Fruit fly (Drosophila melanogaster): Measurements from ENCODE around the gene Tim9a.
A peak's percentile ranks its signal among the peaks of the same experiment; 100 is the strongest.

Tim9a gene

DNA sequence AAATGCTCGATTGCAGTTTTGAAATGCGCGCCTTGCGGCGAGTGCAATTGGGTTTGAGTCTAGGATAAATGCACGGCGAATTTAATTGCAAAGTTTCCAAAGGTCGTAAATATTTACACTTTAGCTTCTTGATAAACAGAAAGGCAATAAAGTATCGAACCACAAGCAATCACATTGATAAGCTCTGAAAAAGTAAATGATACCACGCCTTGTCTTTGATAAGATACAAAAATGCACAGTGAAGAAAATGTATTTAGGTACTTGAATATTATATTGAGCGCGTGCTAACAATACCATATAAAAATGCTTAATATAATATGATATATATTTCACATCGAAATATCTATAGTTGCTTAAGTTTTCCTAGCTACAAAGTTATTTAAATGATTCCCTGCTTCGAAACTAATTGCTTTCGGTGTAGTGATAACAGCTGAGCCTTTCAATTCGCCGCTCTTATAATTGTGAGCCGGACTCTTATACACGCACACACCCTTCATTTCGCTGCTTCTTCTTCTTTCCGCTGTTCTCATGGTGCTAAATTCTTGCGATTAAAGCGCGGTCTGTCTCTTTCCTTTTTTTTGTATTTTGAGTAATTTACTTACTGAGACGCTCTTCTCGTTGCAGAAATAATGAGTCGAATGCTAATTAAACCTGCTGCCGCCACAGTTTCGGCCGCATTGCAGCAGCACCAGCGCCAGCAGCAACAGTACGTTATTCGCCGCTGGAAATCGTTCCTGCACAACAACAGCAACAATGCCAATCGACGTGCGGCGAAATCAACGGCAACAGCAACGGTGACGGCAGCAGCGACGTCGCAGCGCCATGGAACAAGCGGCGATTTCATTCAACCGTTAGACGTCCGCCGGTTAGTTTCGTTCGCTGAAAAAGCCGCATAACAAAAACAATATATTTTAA is 11.5 kb upstream of the Tim9a start (continued):
- TF ChIP-seq CG13894 (tag; optimal IDR thresholded peaks at IDR 0.05) (peak; percentile 64), rib (GFP tag; IDR thresholded peaks at IDR 0.05) (0 out of 2 replicates have a peak, but pooled peaks have one; percentile 35), CG30020 (tag; optimal IDR thresholded peaks at IDR 0.05) (peak; percentile 54), ewg (GFP tag; optimal IDR thresholded peaks at IDR 0.05) (peak; percentile 69), CG18011 (GFP tag; optimal IDR thresholded peaks at IDR 0.05) (peak; percentile 33), Spps (tag; optimal IDR thresholded peaks at IDR 0.05) (peak; percentile 62), CG16815 (GFP tag; optimal IDR thresholded peaks at IDR 0.05) (peak; percentile 64), sima (GFP tag; optimal IDR thresholded peaks at IDR 0.05) (no peak), CG11085 (GFP tag; IDR thresholded peaks at IDR 0.05) (peak; percentile 73), pita (GFP tag; optimal IDR thresholded peaks at IDR 0.05) (peak; percentile 31), Hmx (GFP tag; optimal IDR thresholded peaks at IDR 0.05) (no peak), otp (GFP tag; IDR thresholded peaks at IDR 0.05) (peak; percentile 81; the same call in 2 of the 3 replicates), hth (optimal IDR thresholded peaks at IDR 0.05) (no peak), CG7987 (GFP tag; optimal IDR thresholded peaks at IDR 0.05) (peak; percentile 33), Sin3A (optimal IDR thresholded peaks at IDR 0.05) (no peak), inv (GFP tag; IDR thresholded peaks at IDR 0.05; ENCODE audit: partially characterized antibody) (no peak), trh (GFP tag; optimal IDR thresholded peaks at IDR 0.05) (peak; percentile 70), CG7745 (tag; optimal IDR thresholded peaks at IDR 0.05) (no peak), Gsc (GFP tag; IDR thresholded peaks at IDR 0.05) (no peak), BtbVII (GFP tag; optimal IDR thresholded peaks at IDR 0.05) (peak; percentile 80), tio (GFP tag; optimal IDR thresholded peaks at IDR 0.05) (peak; percentile 82), az2 (GFP tag; optimal IDR thresholded peaks at IDR 0.05) (peak; percentile 85), CG5180 (GFP tag; optimal IDR thresholded peaks at IDR 0.05) (peak; percentile 64), H15 (GFP tag; IDR thresholded peaks at IDR 0.05) (peak; percentile 78), CG17829 (tag; optimal IDR thresholded peaks at IDR 0.05) (peak; percentile 88), CG10462 (GFP tag; optimal IDR thresholded peaks at IDR 0.05) (peak; percentile 57), Ets97D (GFP tag; optimal IDR thresholded peaks at IDR 0.05) (no peak), CG18619 (GFP tag; optimal IDR thresholded peaks at IDR 0.05) (peak; percentile 85), CG13424 (tag; optimal IDR thresholded peaks at IDR 0.05) (peak; percentile 89), Atf6 (GFP tag; IDR thresholded peaks at IDR 0.05) (peak; percentile 89), slbo (GFP tag; IDR thresholded peaks at IDR 0.05) (peak; percentile 87), psq (GFP tag; optimal IDR thresholded peaks at IDR 0.05) (peak; percentile 14), crc (GFP tag; optimal IDR thresholded peaks at IDR 0.05) (no peak), mld (GFP tag; IDR thresholded peaks at IDR 0.05; ENCODE audit: partially characterized antibody) (no peak), fd96Cb (tag; optimal IDR thresholded peaks at IDR 0.05) (peak; percentile 86), repo (GFP tag; optimal IDR thresholded peaks at IDR 0.05) (no peak), CG15269 (tag; optimal IDR thresholded peaks at IDR 0.05) (peak; percentile 88), jigr1 (GFP tag; IDR thresholded peaks at IDR 0.05) (peak; percentile 44; the same call in 1 of the 3 replicates), ham (GFP tag; IDR thresholded peaks at IDR 0.05) (peak; percentile 46; the same call in 1 of the 2 replicates), CG15011 (GFP tag; optimal IDR thresholded peaks at IDR 0.05) (peak; percentile 74), CG5245 (GFP tag; optimal IDR thresholded peaks at IDR 0.05) (peak; percentile 74), Hey (tag; optimal IDR thresholded peaks at IDR 0.05) (no peak), unc-4 (GFP tag; IDR thresholded peaks at IDR 0.05; ENCODE audit: partially characterized antibody) (no peak), MESR4 (GFP tag; optimal IDR thresholded peaks at IDR 0.05) (no peak), pnt (GFP tag; optimal IDR thresholded peaks at IDR 0.05) (no peak), HmgZ (tag; optimal IDR thresholded peaks at IDR 0.05) (peak; percentile 85), vvl (GFP tag; IDR thresholded peaks at IDR 0.05) (peak; percentile 92), CG6254 (GFP tag; optimal IDR thresholded peaks at IDR 0.05) (peak; percentile 84), zf30C (GFP tag; optimal IDR thresholded peaks at IDR 0.05) (peak; percentile 97)
